Worm (Caenorhabditis elegans): ENCODE data around the gene pyr-1.

ce11 chrII:8617516-8617915 lies 33.4 kb upstream of the pyr-1 start, which contains the start of gene chhy-1:
- TF ChIP-seq him-1 (tag; optimal IDR thresholded peaks at IDR 0.05), result no peak
- no peak for TF ChIP-seq dao-5 (tag; optimal IDR thresholded peaks at IDR 0.05)
- no peak for TF ChIP-seq W03F9.2 (tag; optimal IDR thresholded peaks at IDR 0.05)
